Fruit fly (Drosophila melanogaster): ENCODE results near the gene Syt7.

DNA sequence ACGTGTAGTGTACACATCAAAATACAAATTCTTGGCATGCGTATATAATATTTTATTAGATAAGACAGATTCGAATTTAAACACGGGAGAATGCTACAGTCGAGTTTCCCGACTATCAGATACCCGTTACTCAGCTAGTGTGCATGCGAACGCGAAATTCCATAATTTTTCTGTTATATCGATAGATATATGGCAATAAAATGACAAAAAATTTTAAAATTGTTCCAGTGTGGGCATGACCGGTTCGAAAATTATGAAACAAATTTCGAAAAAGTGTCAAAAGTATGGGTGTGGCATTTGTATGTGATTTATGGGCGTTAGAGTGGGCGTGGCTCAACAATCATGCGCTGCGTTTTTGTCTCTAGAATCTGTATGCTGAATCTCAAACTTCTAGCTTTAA is 26.0 kb upstream of the Syt7 start:
- TF ChIP-seq psq (optimal IDR thresholded peaks at IDR 0.05) (no peak), insv (optimal IDR thresholded peaks at IDR 0.05) (no peak), ttk (optimal IDR thresholded peaks at IDR 0.05) (no peak), Sin3A (optimal IDR thresholded peaks at IDR 0.05) (no peak), Myc (optimal IDR thresholded peaks at IDR 0.05) (no peak)
